Worm (Caenorhabditis elegans) whole organism, L3 larva: Measurements from ENCODE around the gene nep-8.

ENCODE experiments used
- ama-1 ChIP-seq: fragments of 150-350 bp; optimal IDR thresholded peaks from 2 replicates; lab custom pipeline; 2018
- ceh-9 ChIP-seq: sonication (generic microtip); optimal IDR thresholded peaks from 2 replicates; lab custom pipeline; 2018; ENCODE audit warnings: missing biosample characterization, missing genetic modification characterization
- elt-2 ChIP-seq: sonication (generic microtip); optimal IDR thresholded peaks from 2 replicates; lab custom pipeline; 2016; ENCODE audit warnings: missing genetic modification reagents, mild to moderate bottlenecking, missing genetic modification characterization, missing compliant biosample characterization
- elt-3 ChIP-seq, 3 experiments: fragments of 150-350 bp in 1 of 3; sonication (generic microtip) in 2 of 3; optimal IDR thresholded peaks; 2 replicates in 2 of 3; 4 replicates in 1 of 3; lab custom pipeline; 2014 to 2017; ENCODE audit warnings: missing biosample characterization in 3 of 3, missing genetic modification characterization in 3 of 3
- eor-1 ChIP-seq, 2 experiments: fragments of 150-350 bp; optimal IDR thresholded peaks; 2 replicates each; lab custom pipeline; 2014 to 2018; ENCODE audit warnings: missing biosample characterization in 2 of 2, missing genetic modification characterization in 2 of 2
- fkh-10 ChIP-seq: sonication (generic microtip); optimal IDR thresholded peaks from 2 replicates; lab custom pipeline; 2017; ENCODE audit warnings: missing biosample characterization, missing genetic modification reagents, missing genetic modification characterization
- lsy-12 ChIP-seq: sonication (generic microtip); optimal IDR thresholded peaks from 2 replicates; lab custom pipeline; 2016; ENCODE audit warnings: mild to moderate bottlenecking, missing genetic modification characterization, missing compliant biosample characterization
- nfya-1 ChIP-seq: sonication (generic microtip); optimal IDR thresholded peaks from 2 replicates; lab custom pipeline; 2017; ENCODE audit warnings: missing genetic modification characterization, mild to moderate bottlenecking, missing compliant biosample characterization, antibody characterized with exemption, moderate library complexity; ENCODE audit not compliant: insufficient read depth
- nhr-25 ChIP-seq: sonication (generic microtip); optimal IDR thresholded peaks from 2 replicates; lab custom pipeline; 2017; ENCODE audit warnings: missing biosample characterization, missing genetic modification characterization
- nhr-43 ChIP-seq: sonication (generic microtip); optimal IDR thresholded peaks from 2 replicates; lab custom pipeline; 2016; ENCODE audit warnings: mild to moderate bottlenecking, missing genetic modification characterization, missing compliant biosample characterization; ENCODE audit not compliant: poor library complexity, severe bottlenecking
- nhr-76 ChIP-seq: fragments of 150-350 bp; sonication (generic microtip); optimal IDR thresholded peaks from 5 replicates; lab custom pipeline; 2014; ENCODE audit warnings: missing biosample characterization, missing genetic modification characterization
- pqm-1 ChIP-seq: fragments of 150-350 bp; optimal IDR thresholded peaks from 2 replicates; lab custom pipeline; 2017; ENCODE audit warnings: missing biosample characterization, missing genetic modification characterization, inconsistent platforms
- skn-1 ChIP-seq: fragments of 150-350 bp; optimal IDR thresholded peaks from 2 replicates; lab custom pipeline; 2014; ENCODE audit warnings: missing biosample characterization, missing genetic modification characterization
- unc-62 ChIP-seq: fragments of 150-350 bp; sonication (generic microtip); optimal IDR thresholded peaks from 4 replicates; lab custom pipeline; 2014; ENCODE audit warnings: missing biosample characterization, missing genetic modification reagents, missing genetic modification characterization

DNA sequence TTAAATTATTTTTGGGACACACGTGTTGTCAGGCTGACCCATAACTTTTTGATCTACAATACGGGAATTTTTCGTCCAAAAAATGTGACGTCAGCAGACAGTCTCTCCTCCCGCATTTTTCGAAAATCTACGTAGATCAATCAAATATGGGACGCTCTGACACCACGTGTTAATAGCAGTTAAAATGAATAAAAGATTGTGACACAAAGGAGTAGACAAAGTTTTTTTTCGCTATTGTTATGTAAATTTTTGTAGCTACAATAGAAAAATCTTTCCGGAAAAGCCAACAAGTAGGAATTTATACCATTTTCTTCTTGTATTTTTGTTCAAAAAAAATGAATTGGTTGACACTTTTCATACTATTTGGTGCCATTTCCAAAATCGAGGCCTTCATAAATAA lies 37.7 kb downstream of the nep-8 start, which contains the start of gene C16C8.27:
- no peak for TF ChIP-seq skn-1 (tag; lab: Kevin White, UChicago)
- no peak for TF ChIP-seq ama-1 (lab: Kevin White, UChicago)
- no peak for TF ChIP-seq pqm-1
- no peak for TF ChIP-seq elt-2 (tag; lab: Kevin White, UChicago)
- TF ChIP-seq unc-62 (GFP tag; lab: Kevin White, UChicago): no peak
- no peak for TF ChIP-seq lsy-12 (tag; lab: Kevin White, UChicago)
- no peak for TF ChIP-seq fkh-10 (GFP tag; lab: Kevin White, UChicago)
- TF ChIP-seq ceh-9 (tag; lab: Kevin White, UChicago): no peak
- TF ChIP-seq elt-3 (tag; optimal IDR thresholded peaks at IDR 0.05; lab: Kevin White, UChicago): no peak
- no peak for TF ChIP-seq nfya-1 (tag; lab: Kevin White, UChicago)
- TF ChIP-seq nhr-25 (tag; lab: Kevin White, UChicago): no peak
- TF ChIP-seq nhr-76: no peak
- TF ChIP-seq eor-1 (tag; optimal IDR thresholded peaks at IDR 0.05; lab: Kevin White, UChicago): no peak
- no peak for TF ChIP-seq nhr-43 (tag; lab: Kevin White, UChicago)
